Fruit fly (Drosophila melanogaster): ENCODE measurements around the gene mthl5.

mthl5 gene

dm6 chr3R:11850917-11851897 lies 35.8 kb downstream of the mthl5 start (continued):
- TF ChIP-seq CG14014 (GFP tag; IDR thresholded peaks at IDR 0.05), result no peak
- TF ChIP-seq CG1233 (GFP tag; optimal IDR thresholded peaks at IDR 0.05), result peak; percentile 76
- TF ChIP-seq sd (tag; optimal IDR thresholded peaks at IDR 0.05), result peak; percentile 76
- 0 out of 2 replicates have a peak, but pooled peaks have one; percentile 14 for TF ChIP-seq CG3847 (GFP tag; IDR thresholded peaks at IDR 0.05)
- TF ChIP-seq Deaf1 (tag; optimal IDR thresholded peaks at IDR 0.05), result peak; percentile 52
- no peak for TF ChIP-seq p53 (GFP tag; optimal IDR thresholded peaks at IDR 0.05)
- no peak for TF ChIP-seq br (optimal IDR thresholded peaks at IDR 0.05)
- TF ChIP-seq HmgD (GFP tag; optimal IDR thresholded peaks at IDR 0.05), result peak; percentile 7
- peak; percentile 68; the same call in 2 of the 3 replicates for TF ChIP-seq jigr1 (GFP tag; IDR thresholded peaks at IDR 0.05)
- peak; percentile 46; the same call in 1 of the 2 replicates for TF ChIP-seq Nf-YA (GFP tag; IDR thresholded peaks at IDR 0.05)
- no peak for TF ChIP-seq Neu2 (GFP tag; optimal IDR thresholded peaks at IDR 0.05; ENCODE audit: borderline replicate concordance)
- peak; percentile 65 for TF ChIP-seq Chrac-16 (GFP tag; optimal IDR thresholded peaks at IDR 0.05)
- peak; percentile 90 for TF ChIP-seq dmrt99B (tag; optimal IDR thresholded peaks at IDR 0.05)
- peak; percentile 80 for TF ChIP-seq Atf-2 (GFP tag; optimal IDR thresholded peaks at IDR 0.05)
- peak; percentile 61 for TF ChIP-seq CG16815 (GFP tag; optimal IDR thresholded peaks at IDR 0.05)
- no peak for TF ChIP-seq zen2 (GFP tag; IDR thresholded peaks at IDR 0.05; ENCODE audit: partially characterized antibody)
- TF ChIP-seq slou (GFP tag; optimal IDR thresholded peaks at IDR 0.05), result no peak
- no peak for TF ChIP-seq yki (optimal IDR thresholded peaks at IDR 0.05)
- TF ChIP-seq Mes4 (GFP tag; optimal IDR thresholded peaks at IDR 0.05), result peak; percentile 81
- TF ChIP-seq CG33557 (GFP tag; optimal IDR thresholded peaks at IDR 0.05), result peak; percentile 85
- TF ChIP-seq D19B (GFP tag; optimal IDR thresholded peaks at IDR 0.05), result no peak
- TF ChIP-seq CG4854 (GFP tag; optimal IDR thresholded peaks at IDR 0.05), result peak; percentile 66
- no peak for TF ChIP-seq toy (GFP tag; IDR thresholded peaks at IDR 0.05)
- no peak for TF ChIP-seq CG32532 (GFP tag; IDR thresholded peaks at IDR 0.05)

- TF ChIP-seq CG1647 (GFP tag; optimal IDR thresholded peaks at IDR 0.05) (peak; percentile 89), dmrt11E (tag; optimal IDR thresholded peaks at IDR 0.05) (peak; percentile 85), CG15479 (GFP tag; optimal IDR thresholded peaks at IDR 0.05) (no peak), CG2120 (GFP tag; optimal IDR thresholded peaks at IDR 0.05) (no peak), CG6272 (GFP tag; IDR thresholded peaks at IDR 0.05) (peak; percentile 87), wor (GFP tag; IDR thresholded peaks at IDR 0.05) (peak; percentile 92), gro (GFP tag; optimal IDR thresholded peaks at IDR 0.05) (no peak), da (GFP tag; optimal IDR thresholded peaks at IDR 0.05) (peak; percentile 85), fd102C (GFP tag; optimal IDR thresholded peaks at IDR 0.05) (no peak), dm (GFP tag; optimal IDR thresholded peaks at IDR 0.05) (peak; percentile 81), MTF-1 (GFP tag; optimal IDR thresholded peaks at IDR 0.05; ENCODE audit: borderline replicate concordance) (peak; percentile 67), CG7372 (GFP tag; IDR thresholded peaks at IDR 0.05) (peak; percentile 63), grau (tag; optimal IDR thresholded peaks at IDR 0.05) (peak; percentile 82), CG7786 (GFP tag; optimal IDR thresholded peaks at IDR 0.05) (peak; percentile 70), Optix (GFP tag; IDR thresholded peaks at IDR 0.05) (peak; percentile 93), Awh (GFP tag; IDR thresholded peaks at IDR 0.05) (peak; percentile 93), tap (tag; optimal IDR thresholded peaks at IDR 0.05) (peak; percentile 91), emc (GFP tag; optimal IDR thresholded peaks at IDR 0.05) (peak; percentile 36), CG30431 (GFP tag; optimal IDR thresholded peaks at IDR 0.05) (peak; percentile 83), gce (GFP tag; IDR thresholded peaks at IDR 0.05) (peak; percentile 91; the same call in 2 of the 3 replicates), Chrac-16 (GFP tag; optimal IDR thresholded peaks at IDR 0.05) (peak; percentile 77), chif (GFP tag; optimal IDR thresholded peaks at IDR 0.05) (peak; percentile 90 to 94), exex (tag; optimal IDR thresholded peaks at IDR 0.05) (no peak), CG3281 (GFP tag; optimal IDR thresholded peaks at IDR 0.05) (peak; percentile 26), phol (tag; optimal IDR thresholded peaks at IDR 0.05) (peak; percentile 94)
Measured at dm6 chr3R:11849378-11850249, 37.4 kb downstream of the mthl5 start.

Measured in whole organism, embryonic.